Worm (Caenorhabditis elegans) whole organism, early embryonic: ENCODE data around the gene bir-2.

Source experiments
- F13C5.2 ChIP-seq: sonication (generic microtip); optimal IDR thresholded peaks from 2 replicates; lab custom pipeline; 2017; ENCODE audit warnings: mild to moderate bottlenecking, missing genetic modification characterization, inconsistent platforms, missing compliant biosample characterization
- aly-1 ChIP-seq: sonication (generic microtip); optimal IDR thresholded peaks from 2 replicates; lab custom pipeline; 2016; ENCODE audit warnings: missing genetic modification characterization, missing compliant biosample characterization
- ama-1 ChIP-seq: fragments of 150-350 bp; optimal IDR thresholded peaks from 2 replicates; lab custom pipeline; 2014
- ceh-13 ChIP-seq: fragments of 200-800 bp; sonication (Bioruptor generic); optimal IDR thresholded peaks from 2 replicates; lab custom pipeline; 2018; ENCODE audit warnings: mild to moderate bottlenecking, missing genetic modification characterization, missing compliant biosample characterization
- ceh-36 ChIP-seq: sonication (generic microtip); optimal IDR thresholded peaks from 2 replicates; lab custom pipeline; 2016; ENCODE audit warnings: missing genetic modification characterization, inconsistent platforms, missing compliant biosample characterization
- flt-1 ChIP-seq: fragments of 200-800 bp; sonication (Bioruptor generic); IDR thresholded peaks from 2 replicates; pipeline ENCODE4 v1.3.6; 2022; ENCODE audit warnings: missing genetic modification characterization, missing compliant biosample characterization
- hmg-4 ChIP-seq: fragments of 200-800 bp; sonication (Bioruptor generic); optimal IDR thresholded peaks from 2 replicates; lab custom pipeline; 2018; ENCODE audit warnings: mild to moderate bottlenecking, missing genetic modification characterization, missing compliant biosample characterization
- hnd-1 ChIP-seq: sonication (generic microtip); optimal IDR thresholded peaks from 2 replicates; lab custom pipeline; 2016; ENCODE audit warnings: missing genetic modification characterization, missing compliant biosample characterization
- pes-1 ChIP-seq: fragments of 200-800 bp; sonication (Bioruptor generic); IDR thresholded peaks from 2 replicates; pipeline ENCODE4 v1.3.6; 2022; ENCODE audit warnings: missing genetic modification reagents, missing genetic modification characterization, missing compliant biosample characterization
- sea-1 ChIP-seq: fragments of 200-800 bp; sonication (Bioruptor generic); conservative IDR thresholded peaks from 2 replicates; pipeline ENCODE4 v1.3.6; 2022; ENCODE audit warnings: missing genetic modification characterization, missing compliant biosample characterization
- tbx-37 ChIP-seq: fragments of 200-800 bp; sonication (Bioruptor generic); conservative IDR thresholded peaks from 2 replicates; pipeline ENCODE4 v1.3.6; 2022; ENCODE audit warnings: missing genetic modification reagents, missing genetic modification characterization, missing compliant biosample characterization

DNA sequence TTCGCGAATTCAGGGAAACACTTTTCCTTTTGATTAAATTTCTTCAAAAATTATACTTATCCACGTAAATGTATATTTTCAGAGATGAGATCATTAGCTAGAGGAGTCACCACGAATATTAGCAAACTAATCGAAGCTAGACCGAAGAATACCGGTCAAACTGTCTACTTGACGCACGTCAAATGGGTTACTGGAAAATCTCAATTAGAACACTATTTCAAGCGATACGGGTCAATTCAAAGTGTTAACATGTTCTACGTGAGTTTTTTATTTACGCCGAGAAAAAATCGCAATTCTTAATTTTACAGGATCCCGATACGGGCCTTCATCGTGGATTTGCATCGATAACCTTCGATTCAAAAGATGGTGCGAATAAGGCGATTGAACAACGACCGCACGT is 2.9 kb upstream of the bir-2 start, which contains the start of gene slrp-1:
- TF ChIP-seq ama-1 (no peak), aly-1 (tag; lab: Kevin White, UChicago) (no peak), ceh-13 (no peak), F13C5.2 (no peak), flt-1 (GFP tag; lab: Robert Waterston, UW) (no peak), sea-1 (no peak), hnd-1 (tag; lab: Kevin White, UChicago) (no peak), pes-1 (no peak), ceh-36 (tag; lab: Kevin White, UChicago) (no peak), hmg-4 (GFP tag; lab: Kevin White, UChicago) (no peak), tbx-37 (GFP tag; lab: Robert Waterston, UW) (no peak)
